Worm (Caenorhabditis elegans): ENCODE data around the gene npl-4.2.

The npl-4.2 gene

ce11 chrII:5649236-5650004 is 26.7 kb downstream of the npl-4.2 start, which contains the start of the genes sam-4, F59E12.17 and zyg-1 (continued):
- peak; percentile 91 for TF ChIP-seq dox-1 (GFP tag; IDR thresholded peaks at IDR 0.05)
- peak; percentile 41; the same call in 1 of the 2 replicates for TF ChIP-seq cebp-1 (GFP tag; IDR thresholded peaks at IDR 0.05)
- TF ChIP-seq cebp-1 (tag; optimal IDR thresholded peaks at IDR 0.05): peak; percentile 50
- no peak for TF ChIP-seq ekl-4 (GFP tag; IDR thresholded peaks at IDR 0.05)
- no peak for TF ChIP-seq ztf-22 (GFP tag; optimal IDR thresholded peaks at IDR 0.05)
- TF ChIP-seq hrde-1 (tag; optimal IDR thresholded peaks at IDR 0.05; ENCODE audit: borderline replicate concordance): no peak
- TF ChIP-seq athp-1 (tag; optimal IDR thresholded peaks at IDR 0.05): peak; percentile 7
- peak; percentile 76 for TF ChIP-seq efl-1 (GFP tag; optimal IDR thresholded peaks at IDR 0.05)
- TF ChIP-seq Y53G8AR.9 (GFP tag; conservative IDR thresholded peaks at IDR 0.05): no peak
- peak; percentile 80 for TF ChIP-seq F49E8.2 (tag; optimal IDR thresholded peaks at IDR 0.05; ENCODE audit: insufficient read depth)
- TF ChIP-seq egrh-3 (GFP tag; IDR thresholded peaks at IDR 0.05): peak; percentile 53
- TF ChIP-seq F33H1.4 (GFP tag; IDR thresholded peaks at IDR 0.05): peak; percentile 57
- TF ChIP-seq ztf-18 (tag; optimal IDR thresholded peaks at IDR 0.05): peak; percentile 39
- TF ChIP-seq Y56A3A.18 (GFP tag; IDR thresholded peaks at IDR 0.05): no peak
- TF ChIP-seq ztf-25 (GFP tag; IDR thresholded peaks at IDR 0.05): 0 out of 2 replicates have a peak, but pooled peaks have one; percentile 60
- TF ChIP-seq lin-54 (GFP tag; optimal IDR thresholded peaks at IDR 0.05): peak; percentile 74
- TF ChIP-seq F10E7.11 (tag; optimal IDR thresholded peaks at IDR 0.05): no peak
- TF ChIP-seq dpl-1 (GFP tag; optimal IDR thresholded peaks at IDR 0.05): peak; percentile 42
- peak; percentile 85 for TF ChIP-seq attf-5 (GFP tag; optimal IDR thresholded peaks at IDR 0.05)
- TF ChIP-seq ZK185.1 (tag; optimal IDR thresholded peaks at IDR 0.05; ENCODE audit: poor library complexity, severe bottlenecking): peak; percentile 46
- peak; percentile 34 for TF ChIP-seq madf-8 (GFP tag; conservative IDR thresholded peaks at IDR 0.05)
- peak; percentile 82 for TF ChIP-seq D2030.7 (GFP tag; IDR thresholded peaks at IDR 0.05)
- peak; percentile 80; the same call in 1 of the 2 replicates for TF ChIP-seq ztf-28 (GFP tag; IDR thresholded peaks at IDR 0.05)

ce11 chrII:5651426-5651825 is 28.7 kb downstream of the npl-4.2 start:
- no peak for TF ChIP-seq mes-4 (tag; optimal IDR thresholded peaks at IDR 0.05)
- peak; percentile 64; the same call in 1 of the 2 replicates for TF ChIP-seq egrh-3 (GFP tag; IDR thresholded peaks at IDR 0.05)
- TF ChIP-seq bed-1 (GFP tag; IDR thresholded peaks at IDR 0.05): no peak
- peak; percentile 85 for TF ChIP-seq zfh-2 (GFP tag; conservative IDR thresholded peaks at IDR 0.05)
- TF ChIP-seq lir-1 (GFP tag; conservative IDR thresholded peaks at IDR 0.05): no peak
- no peak for TF ChIP-seq ztf-3 (GFP tag; optimal IDR thresholded peaks at IDR 0.05)

- TF ChIP-seq C06A6.2 (GFP tag; conservative IDR thresholded peaks at IDR 0.05) (no peak), chd-7 (tag; optimal IDR thresholded peaks at IDR 0.05) (no peak), lin-26 (GFP tag; IDR thresholded peaks at IDR 0.05) (no peak), tbx-9 (tag; optimal IDR thresholded peaks at IDR 0.05; ENCODE audit: borderline replicate concordance) (no peak), ceh-58 (GFP tag; IDR thresholded peaks at IDR 0.05) (no peak), ekl-4 (GFP tag; IDR thresholded peaks at IDR 0.05) (no peak), K12H6.12 (tag; optimal IDR thresholded peaks at IDR 0.05) (no peak), mxl-1 (tag; optimal IDR thresholded peaks at IDR 0.05) (no peak), ama-1 (optimal IDR thresholded peaks at IDR 0.05) (no peak), ama-1 (GFP tag; optimal IDR thresholded peaks at IDR 0.05) (no peak), attf-5 (GFP tag; optimal IDR thresholded peaks at IDR 0.05) (no peak), lsy-27 (tag; optimal IDR thresholded peaks at IDR 0.05; ENCODE audit: borderline replicate concordance, insufficient read depth) (no peak), madf-6 (GFP tag; IDR thresholded peaks at IDR 0.05) (no peak), mes-4 (tag; optimal IDR thresholded peaks at IDR 0.05) (no peak), F55B11.4 (tag; optimal IDR thresholded peaks at IDR 0.05; ENCODE audit: borderline replicate concordance, insufficient read depth) (no peak), fkh-3 (tag; optimal IDR thresholded peaks at IDR 0.05) (no peak), K11D2.4 (GFP tag; IDR thresholded peaks at IDR 0.05) (no peak), snpc-1.1 (tag; optimal IDR thresholded peaks at IDR 0.05; ENCODE audit: insufficient read depth) (no peak), nhr-179 (tag; optimal IDR thresholded peaks at IDR 0.05) (no peak)
Observed at ce11 chrII:5652334-5652733, 29.6 kb downstream of the npl-4.2 start, which contains the start of gene bli-2. Gene bli-2 (minus strand): TSS chrII:5652434.

Data from whole organism, young adult.